Worm (Caenorhabditis elegans) whole organism, late embryonic: ENCODE data around the gene Y54G2A.10.

ENCODE experiments used
- F13H6.1 ChIP-seq: sonication (generic microtip); optimal IDR thresholded peaks from 2 replicates; lab custom pipeline; 2016; ENCODE audit warnings: missing genetic modification characterization, missing compliant biosample characterization
- T23F11.4 ChIP-seq: fragments of 200-800 bp; sonication (Bioruptor generic); optimal IDR thresholded peaks from 2 replicates; lab custom pipeline; 2018; ENCODE audit warnings: mild to moderate bottlenecking, missing genetic modification characterization, missing compliant biosample characterization
- ahr-1 ChIP-seq: sonication (generic microtip); optimal IDR thresholded peaks from 2 replicates; lab custom pipeline; 2016; ENCODE audit warnings: missing genetic modification characterization, missing compliant biosample characterization
- ama-1 ChIP-seq: fragments of 150-350 bp; optimal IDR thresholded peaks from 2 replicates; lab custom pipeline; 2014
- ceh-14 ChIP-seq: sonication (generic microtip); optimal IDR thresholded peaks from 2 replicates; lab custom pipeline; 2016; ENCODE audit warnings: missing genotype, missing genetic modification characterization, missing compliant biosample characterization
- ceh-19 ChIP-seq: fragments of 200-800 bp; sonication (Bioruptor generic); optimal IDR thresholded peaks from 2 replicates; lab custom pipeline; 2018; ENCODE audit warnings: mild to moderate bottlenecking, missing genetic modification characterization, missing compliant biosample characterization
- ceh-2 ChIP-seq: sonication (generic microtip); optimal IDR thresholded peaks from 2 replicates; lab custom pipeline; 2016; ENCODE audit warnings: missing genotype, missing genetic modification characterization, missing compliant biosample characterization
- ceh-31 ChIP-seq: sonication (generic microtip); optimal IDR thresholded peaks from 2 replicates; lab custom pipeline; 2016; ENCODE audit warnings: missing genetic modification characterization, missing compliant biosample characterization
- ceh-34 ChIP-seq: sonication (generic microtip); optimal IDR thresholded peaks from 2 replicates; lab custom pipeline; 2016; ENCODE audit warnings: mild to moderate bottlenecking, missing genetic modification characterization, missing compliant biosample characterization
- ceh-9 ChIP-seq: sonication (generic microtip); optimal IDR thresholded peaks from 2 replicates; lab custom pipeline; 2016; ENCODE audit warnings: mild to moderate bottlenecking, missing genetic modification characterization, inconsistent platforms, missing compliant biosample characterization
- eyg-1 ChIP-seq: sonication (generic microtip); optimal IDR thresholded peaks from 2 replicates; lab custom pipeline; 2016; ENCODE audit warnings: missing genotype, missing genetic modification characterization, missing compliant biosample characterization
- fax-1 ChIP-seq: sonication (generic microtip); optimal IDR thresholded peaks from 2 replicates; lab custom pipeline; 2016; ENCODE audit warnings: missing genotype, missing genetic modification characterization, missing compliant biosample characterization
- fkh-6 ChIP-seq: sonication (generic microtip); optimal IDR thresholded peaks from 2 replicates; lab custom pipeline; 2016; ENCODE audit warnings: missing genetic modification characterization, missing compliant biosample characterization
- hlh-13 ChIP-seq: fragments of 200-800 bp; sonication (Bioruptor generic); optimal IDR thresholded peaks from 2 replicates; lab custom pipeline; 2018; ENCODE audit warnings: mild to moderate bottlenecking, missing genetic modification characterization, missing compliant biosample characterization
- hlh-15 ChIP-seq: sonication (generic microtip); optimal IDR thresholded peaks from 2 replicates; lab custom pipeline; 2016; ENCODE audit warnings: missing genetic modification characterization, missing compliant biosample characterization
- hlh-6 ChIP-seq: sonication (generic microtip); optimal IDR thresholded peaks from 2 replicates; lab custom pipeline; 2016; ENCODE audit warnings: missing genotype, missing genetic modification characterization, missing compliant biosample characterization
- madf-2 ChIP-seq: sonication (generic microtip); optimal IDR thresholded peaks from 2 replicates; lab custom pipeline; 2017; ENCODE audit warnings: missing genetic modification characterization, missing compliant biosample characterization
- odd-2 ChIP-seq: sonication (generic microtip); optimal IDR thresholded peaks from 2 replicates; lab custom pipeline; 2017; ENCODE audit warnings: antibody characterized with exemption, mild to moderate bottlenecking, missing genetic modification characterization, missing compliant biosample characterization
- pat-9 ChIP-seq: fragments of 200-800 bp; sonication (Bioruptor generic); optimal IDR thresholded peaks from 2 replicates; lab custom pipeline; 2018; ENCODE audit warnings: mild to moderate bottlenecking, missing genetic modification characterization, moderate library complexity, missing compliant biosample characterization
- pax-1 ChIP-seq: fragments of 150-350 bp; optimal IDR thresholded peaks from 2 replicates; lab custom pipeline; 2014; ENCODE audit warnings: missing biosample characterization, missing genetic modification characterization
- pha-4 ChIP-seq: fragments of 150-350 bp; optimal IDR thresholded peaks from 2 replicates; lab custom pipeline; 2018; ENCODE audit warnings: missing biosample characterization, missing genetic modification reagents, missing genetic modification characterization
- pqm-1 ChIP-seq: sonication (generic microtip); optimal IDR thresholded peaks from 2 replicates; lab custom pipeline; 2016; ENCODE audit warnings: missing genetic modification characterization, missing compliant biosample characterization
- pros-1 ChIP-seq: fragments of 150-350 bp; optimal IDR thresholded peaks from 2 replicates; lab custom pipeline; 2014; ENCODE audit warnings: missing biosample characterization, missing genetic modification reagents, missing genetic modification characterization
- ref-2 ChIP-seq: sonication (generic microtip); optimal IDR thresholded peaks from 2 replicates; lab custom pipeline; 2016; ENCODE audit warnings: missing genetic modification characterization, missing compliant biosample characterization
- sox-2 ChIP-seq: fragments of 200-800 bp; sonication (Bioruptor generic); IDR thresholded peaks from 2 replicates; pipeline ENCODE4 v1.3.6; 2022; ENCODE audit warnings: missing genetic modification reagents, missing genetic modification characterization, missing compliant biosample characterization
- sox-4 ChIP-seq: sonication (generic microtip); optimal IDR thresholded peaks from 2 replicates; lab custom pipeline; 2017; ENCODE audit warnings: mild to moderate bottlenecking, missing genetic modification characterization, inconsistent platforms, missing compliant biosample characterization
- tbx-2 ChIP-seq: sonication (generic microtip); optimal IDR thresholded peaks from 2 replicates; lab custom pipeline; 2016; ENCODE audit warnings: missing genetic modification characterization, missing compliant biosample characterization
- ttx-3 ChIP-seq: sonication (generic microtip); optimal IDR thresholded peaks from 2 replicates; lab custom pipeline; 2016; ENCODE audit warnings: missing genetic modification reagents, missing genetic modification characterization, missing compliant biosample characterization
- unc-3 ChIP-seq, 2 experiments: fragments of 200-800 bp in 1 of 2; sonication (Bioruptor generic) in 1 of 2; sonication (generic microtip) in 1 of 2; conservative IDR thresholded peaks in 1 of 2; optimal IDR thresholded peaks in 1 of 2; 2 replicates each; pipeline versions ENCODE4 v1.3.6 to Lab custom; 2016 to 2022; ENCODE audit warnings: missing compliant biosample characterization in 2 of 2, missing genetic modification characterization in 2 of 2, missing genetic modification reagents in 1 of 2
- unc-42 ChIP-seq: sonication (generic microtip); optimal IDR thresholded peaks from 2 replicates; lab custom pipeline; 2016; ENCODE audit warnings: missing genotype, missing genetic modification characterization, missing compliant biosample characterization
- zip-5 ChIP-seq: sonication (generic microtip); optimal IDR thresholded peaks from 2 replicates; lab custom pipeline; 2016; ENCODE audit warnings: missing genetic modification characterization, missing compliant biosample characterization

Y54G2A.10 gene

ce11 chrIV:2819633-2820032 is 20.1 kb downstream of the Y54G2A.10 start, which contains the start of gene Y54G2A.13:
TSS of gene Y54G2A.13 (minus strand) at chrIV:2819733.
- TF ChIP-seq pat-9 (tag; lab: Kevin White, UChicago) (no peak), F13H6.1 (tag; lab: Kevin White, UChicago) (no peak), sox-2 (GFP tag; lab: Robert Waterston, UW) (no peak), ceh-2 (tag; lab: Kevin White, UChicago) (no peak), T23F11.4 (no peak), pax-1 (no peak), ceh-31 (tag; lab: Kevin White, UChicago) (no peak)

ce11 chrIV:2820408-2820807 is 20.9 kb downstream of the Y54G2A.10 start, which contains the start of gene Y54G2A.37:
TSS of gene Y54G2A.37 (plus strand) at chrIV:2820708.
- TF ChIP-seq ama-1 (lab: Kevin White, UChicago) (no peak), sox-4 (no peak), ceh-19 (GFP tag; lab: Kevin White, UChicago) (no peak), hlh-15 (no peak), ceh-14 (tag; lab: Kevin White, UChicago) (no peak), ceh-31 (tag; lab: Kevin White, UChicago) (no peak), sox-2 (GFP tag; lab: Robert Waterston, UW) (no peak)

- no peak for TF ChIP-seq pros-1 (tag; lab: Kevin White, UChicago)
- no peak for TF ChIP-seq tbx-2
- TF ChIP-seq unc-42: no peak
- TF ChIP-seq ahr-1: no peak
- TF ChIP-seq zip-5 (tag; lab: Kevin White, UChicago): no peak
- TF ChIP-seq fax-1 (tag; lab: Kevin White, UChicago): no peak
- no peak for TF ChIP-seq F13H6.1 (tag; lab: Kevin White, UChicago)
- TF ChIP-seq, all 69 proteins: peak for 0
Observed at ce11 chrIV:2823446-2823845, 24.0 kb downstream of the Y54G2A.10 start, which contains the start of gene clec-80. TSS of gene clec-80 (plus strand) at chrIV:2823746.

ce11 chrIV:2825460-2826103 is 26.1 kb downstream of the Y54G2A.10 start:
- TF ChIP-seq hlh-13 (no peak), sox-2 (GFP tag; lab: Robert Waterston, UW) (no peak), ttx-3 (tag; lab: Kevin White, UChicago) (no peak), ref-2 (no peak), hlh-6 (tag; lab: Kevin White, UChicago) (no peak), unc-42 (no peak), pha-4 (tag; lab: Kevin White, UChicago) (no peak), ceh-31 (tag; lab: Kevin White, UChicago) (no peak), F13H6.1 (tag; lab: Kevin White, UChicago) (no peak), unc-3 (GFP tag; conservative IDR thresholded peaks at IDR 0.05; lab: Robert Waterston, UW) (no peak), unc-3 (tag; optimal IDR thresholded peaks at IDR 0.05; lab: Kevin White, UChicago) (no peak), ceh-9 (tag; lab: Kevin White, UChicago) (no peak), pqm-1 (tag; lab: Kevin White, UChicago) (no peak), odd-2 (no peak), ceh-34 (no peak)

- no peak for TF ChIP-seq eyg-1 (tag; lab: Kevin White, UChicago)
- TF ChIP-seq zip-5 (tag; lab: Kevin White, UChicago): no peak
- TF ChIP-seq fkh-6 (tag; lab: Kevin White, UChicago): no peak
- TF ChIP-seq ttx-3 (tag; lab: Kevin White, UChicago): no peak
- TF ChIP-seq T23F11.4: no peak
- no peak for TF ChIP-seq madf-2 (tag; lab: Kevin White, UChicago)
- no peak for TF ChIP-seq unc-3 (GFP tag; conservative IDR thresholded peaks at IDR 0.05; lab: Robert Waterston, UW)
- TF ChIP-seq unc-3 (tag; optimal IDR thresholded peaks at IDR 0.05; lab: Kevin White, UChicago): no peak
- TF ChIP-seq, all 69 proteins: peak for 0
Observed at ce11 chrIV:2826335-2826734, 26.8 kb downstream of the Y54G2A.10 start.
